Worm (Caenorhabditis elegans) whole organism, L4 larva: ENCODE measurements around the gene R01H2.4.

ENCODE experiments used
- D1046.2 ChIP-seq: fragments of 200-800 bp; sonication (Bioruptor generic); IDR thresholded peaks from 2 replicates; pipeline ENCODE4 v1.3.6; 2022; ENCODE audit warnings: missing genetic modification characterization, missing compliant biosample characterization
- ZK337.2 ChIP-seq: fragments of 200-800 bp; sonication (Bioruptor generic); IDR thresholded peaks from 2 replicates; pipeline ENCODE4 v1.3.6; 2022; ENCODE audit warnings: missing genetic modification reagents, missing genetic modification characterization, missing compliant biosample characterization
- gei-8 ChIP-seq: fragments of 200-800 bp; sonication (Bioruptor generic); optimal IDR thresholded peaks from 2 replicates; lab custom pipeline; 2018; ENCODE audit warnings: mild to moderate bottlenecking, missing genetic modification characterization, missing compliant biosample characterization
- set-16 ChIP-seq: fragments of 200-800 bp; sonication (Bioruptor generic); IDR thresholded peaks from 2 replicates; pipeline ENCODE4 v1.3.6; 2022; ENCODE audit warnings: missing genetic modification reagents, missing genetic modification characterization, missing compliant biosample characterization

DNA sequence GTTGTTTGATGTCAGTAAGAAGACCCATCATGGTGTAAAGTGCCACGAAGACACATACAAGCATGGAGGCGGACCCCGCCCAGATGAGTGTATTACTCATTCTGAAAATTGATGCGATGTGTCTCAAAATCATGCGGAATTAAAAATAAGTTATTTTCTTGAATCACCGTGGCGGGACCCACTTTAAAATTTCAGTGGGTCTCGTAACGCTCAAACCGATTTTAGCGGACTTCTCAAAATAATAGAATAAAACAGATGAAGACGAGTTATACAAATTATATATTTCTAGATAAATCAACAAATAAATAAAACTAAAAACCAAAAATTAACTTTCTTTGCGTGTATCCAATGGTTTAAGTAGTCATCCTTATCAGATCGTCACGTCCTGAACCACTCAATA, 43.6 kb downstream of the R01H2.4 start, which contains the start of gene col-8:
- no peak for TF ChIP-seq D1046.2
- TF ChIP-seq set-16 (GFP tag; lab: Robert Waterston, UW) = no peak
- TF ChIP-seq ZK337.2 (GFP tag; lab: Robert Waterston, UW) = no peak
- no peak for TF ChIP-seq gei-8 (GFP tag; lab: Kevin White, UChicago)
